Fruit fly (Drosophila melanogaster): ENCODE data around the gene cdi.

DNA sequence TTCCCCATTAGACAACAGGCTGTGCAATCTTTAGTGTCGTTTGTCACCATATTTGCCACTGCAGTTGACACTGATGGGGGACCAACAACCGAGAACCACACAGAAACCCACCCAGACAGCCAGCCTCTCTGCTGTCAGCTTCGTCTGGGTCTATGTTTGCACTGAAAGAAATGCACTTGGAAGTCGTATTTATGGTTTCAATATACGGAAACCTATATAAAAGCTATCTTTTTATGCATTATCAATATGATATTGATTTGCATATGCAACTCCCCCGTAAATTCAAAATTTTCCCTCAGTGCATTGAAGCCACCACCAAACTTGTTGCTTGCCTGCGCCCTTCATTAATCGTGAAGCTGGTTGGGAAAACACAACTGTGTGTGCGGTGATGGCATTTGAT lies 19.9 kb downstream of the cdi start:
- TF ChIP-seq h (optimal IDR thresholded peaks at IDR 0.05) (no peak), insv (optimal IDR thresholded peaks at IDR 0.05) (no peak), ttk (optimal IDR thresholded peaks at IDR 0.05) (no peak), Myc (optimal IDR thresholded peaks at IDR 0.05) (no peak), Sin3A (optimal IDR thresholded peaks at IDR 0.05) (no peak)

All from Kc167 (cell line).